Worm (Caenorhabditis elegans) whole organism, midembryonic: ENCODE data around the gene tag-325.

Experiments used
- T22C8.4 ChIP-seq: fragments of 200-800 bp; sonication (Bioruptor generic); IDR thresholded peaks from 2 replicates; pipeline ENCODE4 v1.3.6; 2022; ENCODE audit warnings: missing genetic modification characterization, missing compliant biosample characterization
- cog-1 ChIP-seq: sonication (generic microtip); optimal IDR thresholded peaks from 2 replicates; lab custom pipeline; 2016; ENCODE audit warnings: missing genetic modification characterization, missing compliant biosample characterization
- flt-1 ChIP-seq: fragments of 200-800 bp; sonication (Bioruptor generic); IDR thresholded peaks from 2 replicates; pipeline ENCODE4 v1.3.6; 2022; ENCODE audit warnings: missing genetic modification characterization, missing compliant biosample characterization
- klf-2 ChIP-seq: fragments of 200-800 bp; sonication (Bioruptor generic); conservative IDR thresholded peaks from 2 replicates; pipeline ENCODE4 v1.3.6; 2022; ENCODE audit warnings: missing genetic modification reagents, missing genetic modification characterization, missing compliant biosample characterization
- med-1 ChIP-seq: sonication (generic microtip); optimal IDR thresholded peaks from 2 replicates; lab custom pipeline; 2017; ENCODE audit warnings: missing genetic modification characterization, mild to moderate bottlenecking, missing compliant biosample characterization, antibody characterized with exemption, missing genetic modification reagents; ENCODE audit not compliant: insufficient read depth
- ref-1 ChIP-seq: fragments of 200-800 bp; sonication (Bioruptor generic); conservative IDR thresholded peaks from 2 replicates; pipeline ENCODE4 v1.3.6; 2022; ENCODE audit warnings: missing genetic modification reagents, missing genetic modification characterization, missing compliant biosample characterization
- tab-1 ChIP-seq: fragments of 200-800 bp; sonication (Bioruptor generic); IDR thresholded peaks from 2 replicates; pipeline ENCODE4 v1.3.6; 2022; ENCODE audit warnings: missing genetic modification characterization, missing compliant biosample characterization
- ztf-23 ChIP-seq: fragments of 200-800 bp; sonication (Bioruptor generic); IDR thresholded peaks from 2 replicates; pipeline ENCODE4 v1.3.6; 2022; ENCODE audit warnings: missing genetic modification reagents, missing genetic modification characterization, missing compliant biosample characterization
- ztf-29 ChIP-seq: fragments of 200-800 bp; sonication (Bioruptor generic); IDR thresholded peaks from 2 replicates; pipeline ENCODE4 v1.3.6; 2022; ENCODE audit warnings: missing genetic modification reagents, missing genetic modification characterization, missing compliant biosample characterization

ce11 chrIII:4796039-4796438 is 597 bp upstream of the tag-325 start:
- TF ChIP-seq cog-1 (no peak), ztf-23 (GFP tag; lab: Robert Waterston, UW) (no peak), klf-2 (GFP tag; lab: Robert Waterston, UW) (no peak), ztf-29 (GFP tag; lab: Robert Waterston, UW) (no peak), med-1 (GFP tag; lab: Kevin White, UChicago) (no peak), flt-1 (GFP tag; lab: Robert Waterston, UW) (no peak), T22C8.4 (GFP tag; lab: Robert Waterston, UW) (0 out of 2 replicates have a peak, but pooled peaks have one; percentile 27), tab-1 (GFP tag; lab: Robert Waterston, UW) (no peak), ref-1 (GFP tag; lab: Robert Waterston, UW) (no peak)
